Worm (Caenorhabditis elegans) whole organism, L3 larva: Measurements from ENCODE around the gene dpy-17.

Experiments used
- R02D3.7 ChIP-seq: fragments of 150-350 bp; optimal IDR thresholded peaks from 2 replicates; lab custom pipeline; 2014; ENCODE audit warnings: missing biosample characterization, missing genetic modification characterization
- ceh-16 ChIP-seq: sonication (generic microtip); optimal IDR thresholded peaks from 2 replicates; lab custom pipeline; 2017; ENCODE audit warnings: missing biosample characterization, missing genetic modification characterization
- ceh-28 ChIP-seq: fragments of 150-350 bp; optimal IDR thresholded peaks from 2 replicates; lab custom pipeline; 2014; ENCODE audit warnings: missing biosample characterization, missing genetic modification reagents, missing genetic modification characterization
- ceh-82 ChIP-seq: fragments of 150-350 bp; optimal IDR thresholded peaks from 2 replicates; lab custom pipeline; 2014; ENCODE audit warnings: missing biosample characterization, missing genetic modification characterization
- ceh-9 ChIP-seq: sonication (generic microtip); optimal IDR thresholded peaks from 2 replicates; lab custom pipeline; 2018; ENCODE audit warnings: missing biosample characterization, missing genetic modification characterization
- daf-12 ChIP-seq: fragments of 150-350 bp; optimal IDR thresholded peaks from 2 replicates; lab custom pipeline; 2014; ENCODE audit warnings: missing biosample characterization, missing genetic modification reagents, missing genetic modification characterization
- elt-1 ChIP-seq: fragments of 150-350 bp; optimal IDR thresholded peaks from 2 replicates; lab custom pipeline; 2014; ENCODE audit warnings: missing biosample characterization, missing genetic modification characterization
- elt-2 ChIP-seq: sonication (generic microtip); optimal IDR thresholded peaks from 2 replicates; lab custom pipeline; 2016; ENCODE audit warnings: missing genetic modification reagents, mild to moderate bottlenecking, missing genetic modification characterization, missing compliant biosample characterization
- elt-3 ChIP-seq, 3 experiments: fragments of 150-350 bp in 1 of 3; sonication (generic microtip) in 2 of 3; optimal IDR thresholded peaks; 2 replicates in 2 of 3; 4 replicates in 1 of 3; lab custom pipeline; 2014 to 2017; ENCODE audit warnings: missing biosample characterization in 3 of 3, missing genetic modification characterization in 3 of 3
- eor-1 ChIP-seq, 2 experiments: fragments of 150-350 bp; optimal IDR thresholded peaks; 2 replicates each; lab custom pipeline; 2014 to 2018; ENCODE audit warnings: missing biosample characterization in 2 of 2, missing genetic modification characterization in 2 of 2
- fkh-10 ChIP-seq: sonication (generic microtip); optimal IDR thresholded peaks from 2 replicates; lab custom pipeline; 2017; ENCODE audit warnings: missing biosample characterization, missing genetic modification reagents, missing genetic modification characterization
- lin-15B ChIP-seq: fragments of 150-350 bp; optimal IDR thresholded peaks from 2 replicates; lab custom pipeline; 2014; ENCODE audit warnings: missing biosample characterization, missing genetic modification characterization
- lsy-12 ChIP-seq: sonication (generic microtip); optimal IDR thresholded peaks from 2 replicates; lab custom pipeline; 2016; ENCODE audit warnings: mild to moderate bottlenecking, missing genetic modification characterization, missing compliant biosample characterization
- mdl-1 ChIP-seq: fragments of 150-350 bp; optimal IDR thresholded peaks from 2 replicates; lab custom pipeline; 2014; ENCODE audit warnings: missing biosample characterization, missing genetic modification characterization
- nfya-1 ChIP-seq: sonication (generic microtip); optimal IDR thresholded peaks from 2 replicates; lab custom pipeline; 2017; ENCODE audit warnings: missing genetic modification characterization, mild to moderate bottlenecking, missing compliant biosample characterization, antibody characterized with exemption, moderate library complexity; ENCODE audit not compliant: insufficient read depth
- nhr-11 ChIP-seq: fragments of 150-350 bp; optimal IDR thresholded peaks from 2 replicates; lab custom pipeline; 2014; ENCODE audit warnings: missing biosample characterization, missing genetic modification characterization
- nhr-237 ChIP-seq: fragments of 150-350 bp; optimal IDR thresholded peaks from 2 replicates; lab custom pipeline; 2014; ENCODE audit warnings: missing biosample characterization, missing genetic modification characterization
- nhr-25 ChIP-seq: sonication (generic microtip); optimal IDR thresholded peaks from 2 replicates; lab custom pipeline; 2017; ENCODE audit warnings: missing biosample characterization, missing genetic modification characterization
- nhr-28 ChIP-seq: fragments of 150-350 bp; optimal IDR thresholded peaks from 2 replicates; lab custom pipeline; 2014; ENCODE audit warnings: missing biosample characterization, missing genetic modification characterization
- nhr-43 ChIP-seq: sonication (generic microtip); optimal IDR thresholded peaks from 2 replicates; lab custom pipeline; 2016; ENCODE audit warnings: mild to moderate bottlenecking, missing genetic modification characterization, missing compliant biosample characterization; ENCODE audit not compliant: poor library complexity, severe bottlenecking
- pha-4 ChIP-seq: fragments of 150-350 bp; optimal IDR thresholded peaks from 2 replicates; lab custom pipeline; 2014; ENCODE audit warnings: missing biosample characterization, missing genetic modification reagents, missing genetic modification characterization
- pqm-1 ChIP-seq: fragments of 150-350 bp; optimal IDR thresholded peaks from 2 replicates; lab custom pipeline; 2017; ENCODE audit warnings: missing biosample characterization, missing genetic modification characterization, inconsistent platforms
- sea-2 ChIP-seq: fragments of 150-350 bp; sonication (generic microtip); optimal IDR thresholded peaks from 4 replicates; lab custom pipeline; 2014; ENCODE audit warnings: missing biosample characterization, missing genetic modification reagents, missing genetic modification characterization
- skn-1 ChIP-seq: fragments of 150-350 bp; optimal IDR thresholded peaks from 2 replicates; lab custom pipeline; 2014; ENCODE audit warnings: missing biosample characterization, missing genetic modification characterization
- snpc-4 ChIP-seq: fragments of 150-350 bp; optimal IDR thresholded peaks from 2 replicates; lab custom pipeline; 2014; ENCODE audit warnings: missing biosample characterization, missing genetic modification characterization
- unc-39 ChIP-seq: sonication (generic microtip); optimal IDR thresholded peaks from 4 replicates; lab custom pipeline; 2017; ENCODE audit warnings: missing biosample characterization, missing genetic modification characterization
- zag-1 ChIP-seq: fragments of 150-350 bp; optimal IDR thresholded peaks from 2 replicates; lab custom pipeline; 2014; ENCODE audit warnings: missing biosample characterization, missing genetic modification characterization
- ztf-4 ChIP-seq: fragments of 150-350 bp; optimal IDR thresholded peaks from 2 replicates; lab custom pipeline; 2014; ENCODE audit warnings: missing biosample characterization, missing genetic modification characterization

Gene dpy-17

DNA sequence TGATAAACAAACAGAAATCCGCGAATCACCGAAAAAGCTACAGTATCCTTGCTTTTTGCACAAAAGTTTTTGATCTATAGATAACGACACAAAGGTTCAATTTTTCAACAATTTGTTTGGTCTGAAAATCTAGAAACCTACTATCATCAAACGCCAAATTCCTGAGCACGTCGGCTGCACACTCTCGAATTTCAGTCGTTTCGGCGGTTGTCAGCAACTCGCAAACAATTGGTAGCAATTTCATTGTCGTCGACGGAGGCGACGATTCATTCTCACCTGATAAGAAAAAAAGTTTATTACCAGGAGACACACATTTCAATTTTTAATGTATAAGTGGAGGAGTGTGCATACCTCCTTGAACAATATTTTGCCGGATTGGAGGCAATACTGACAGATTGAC lies 38.7 kb downstream of the dpy-17 start:
- TF ChIP-seq sea-2, result no peak
- peak; percentile 70 for TF ChIP-seq elt-2 (tag; lab: Kevin White, UChicago)

DNA sequence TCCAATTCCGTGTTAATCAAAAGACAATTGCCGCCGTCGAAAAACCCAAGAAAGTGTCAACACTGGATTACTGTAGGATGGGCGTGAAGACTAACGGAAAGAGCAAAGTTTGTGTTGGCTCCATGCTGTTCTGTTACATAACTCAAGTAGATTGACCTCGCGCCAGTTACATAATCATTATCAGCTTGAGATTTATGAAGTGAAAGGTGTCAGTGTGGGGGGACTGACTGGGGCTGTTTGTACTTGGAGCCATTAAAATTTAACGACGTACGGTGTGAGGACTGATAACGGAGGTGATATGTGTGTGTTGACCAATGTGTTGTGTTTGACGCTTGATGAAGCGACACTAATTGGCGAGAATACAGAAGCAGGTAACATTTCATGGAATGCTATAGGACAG lies 39.6 kb downstream of the dpy-17 start:
- TF ChIP-seq ceh-28 (tag; lab: Kevin White, UChicago), result no peak
- no peak for TF ChIP-seq R02D3.7
- peak; percentile 88 for TF ChIP-seq elt-2 (tag; lab: Kevin White, UChicago)
- TF ChIP-seq fkh-10 (GFP tag; lab: Kevin White, UChicago), result no peak
- peak; percentile 57 for TF ChIP-seq pqm-1

DNA sequence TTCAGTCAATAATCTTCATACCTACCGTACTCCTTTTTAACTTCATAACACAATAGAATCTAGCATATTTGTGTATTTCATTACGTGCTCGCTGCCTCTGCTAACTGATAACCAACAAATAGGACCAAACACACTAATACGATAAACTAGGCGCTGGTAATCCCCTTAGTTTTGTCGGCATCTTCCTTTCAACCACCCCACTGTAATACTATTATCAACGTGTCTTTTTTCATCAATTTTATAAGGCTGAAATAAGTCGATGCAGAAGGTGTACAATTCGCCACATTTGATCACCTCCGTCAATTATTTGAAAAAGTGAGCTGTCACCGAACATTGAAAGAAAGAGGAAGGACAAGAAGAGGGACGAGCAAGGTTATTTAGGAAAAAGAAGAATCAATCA lies 40.3 kb downstream of the dpy-17 start:
- no peak for TF ChIP-seq nhr-237 (tag; lab: Kevin White, UChicago)
- peak; percentile 52 for TF ChIP-seq elt-2 (tag; lab: Kevin White, UChicago)
- TF ChIP-seq lin-15B (tag; lab: Kevin White, UChicago), result no peak
- TF ChIP-seq zag-1, result no peak
- TF ChIP-seq, all 47 proteins: peak for 1

DNA sequence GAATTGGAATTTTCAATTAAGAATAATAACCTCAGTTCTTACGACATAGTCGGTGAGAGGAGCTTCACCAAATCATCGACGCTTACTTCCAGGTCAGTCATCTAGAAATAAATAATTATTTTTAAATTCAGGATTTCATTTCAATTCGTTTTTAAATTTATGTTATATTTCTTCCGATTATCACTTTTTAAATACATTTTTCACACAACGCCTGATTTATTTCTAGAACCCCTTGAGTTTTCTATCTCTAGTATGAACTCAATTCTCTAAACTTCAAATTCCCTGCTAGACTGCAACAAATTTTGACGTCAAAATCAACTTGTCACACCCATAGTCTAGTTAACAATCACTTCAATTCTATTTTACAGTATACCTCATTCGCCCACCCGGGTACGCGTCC lies 42.3 kb downstream of the dpy-17 start, which contains the start of gene Y54H5A.2:
TSS of gene Y54H5A.2 (minus strand) at position 101 of the 400 bp plus-strand sequence.
- no peak for TF ChIP-seq eor-1 (tag; optimal IDR thresholded peaks at IDR 0.05; lab: Kevin White, UChicago)
- TF ChIP-seq lsy-12 (tag; lab: Kevin White, UChicago), result no peak
- no peak for TF ChIP-seq daf-12 (tag; lab: Kevin White, UChicago)
- TF ChIP-seq snpc-4, result no peak
- TF ChIP-seq sea-2, result no peak
- TF ChIP-seq elt-3 (tag; optimal IDR thresholded peaks at IDR 0.05; lab: Kevin White, UChicago), result no peak
- no peak for TF ChIP-seq zag-1
- TF ChIP-seq nhr-43 (tag; lab: Kevin White, UChicago), result no peak

DNA sequence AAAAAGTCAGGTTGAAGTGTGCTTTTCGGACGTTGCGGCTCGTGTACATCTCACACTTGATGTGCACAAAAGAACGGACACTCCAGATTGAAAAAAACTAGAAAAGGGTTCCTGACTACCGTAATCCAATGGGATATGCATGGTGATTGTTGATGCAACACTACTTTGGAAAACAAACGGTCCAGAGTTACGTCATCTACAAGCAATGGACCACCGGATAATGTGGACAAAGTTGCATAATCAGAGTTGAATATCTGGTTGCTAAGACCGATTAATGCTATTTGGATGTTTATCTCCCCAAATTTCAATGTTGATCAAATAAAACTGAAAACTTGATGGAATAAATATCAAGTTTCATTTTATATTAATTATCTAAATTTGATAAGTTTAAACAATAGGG lies 42.9 kb downstream of the dpy-17 start:
- TF ChIP-seq elt-2 (tag; lab: Kevin White, UChicago) (no peak), pqm-1 (no peak), nfya-1 (no peak), elt-1 (tag; lab: Kevin White, UChicago) (no peak), nhr-25 (tag; lab: Kevin White, UChicago) (no peak), nhr-28 (no peak), skn-1 (tag; lab: Kevin White, UChicago) (no peak), ceh-82 (tag; lab: Kevin White, UChicago) (no peak), mdl-1 (no peak)

DNA sequence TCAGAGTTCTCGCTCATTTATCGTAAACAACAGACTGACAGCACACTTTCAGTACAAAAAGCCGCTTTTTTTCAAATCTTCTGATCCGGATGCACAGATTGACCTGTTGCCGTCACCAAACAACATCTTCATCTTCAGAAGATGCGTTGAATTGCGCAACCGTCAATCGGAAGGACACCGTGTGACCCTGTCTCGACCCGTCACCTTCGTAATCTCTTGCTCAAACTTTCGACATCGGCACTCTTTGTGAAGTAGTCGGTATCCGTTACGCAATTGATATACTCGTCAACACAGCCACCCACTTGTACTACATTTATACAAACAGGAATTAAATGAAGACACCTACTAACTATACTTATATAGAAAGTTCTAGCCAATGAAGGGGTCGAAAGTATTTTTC lies 43.9 kb downstream of the dpy-17 start:
- TF ChIP-seq nhr-25 (tag; lab: Kevin White, UChicago) (no peak), nhr-11 (no peak), fkh-10 (GFP tag; lab: Kevin White, UChicago) (no peak), snpc-4 (no peak), ceh-82 (tag; lab: Kevin White, UChicago) (no peak), ceh-28 (tag; lab: Kevin White, UChicago) (no peak), lsy-12 (tag; lab: Kevin White, UChicago) (no peak), ztf-4 (tag; lab: Kevin White, UChicago) (no peak), R02D3.7 (no peak)

DNA sequence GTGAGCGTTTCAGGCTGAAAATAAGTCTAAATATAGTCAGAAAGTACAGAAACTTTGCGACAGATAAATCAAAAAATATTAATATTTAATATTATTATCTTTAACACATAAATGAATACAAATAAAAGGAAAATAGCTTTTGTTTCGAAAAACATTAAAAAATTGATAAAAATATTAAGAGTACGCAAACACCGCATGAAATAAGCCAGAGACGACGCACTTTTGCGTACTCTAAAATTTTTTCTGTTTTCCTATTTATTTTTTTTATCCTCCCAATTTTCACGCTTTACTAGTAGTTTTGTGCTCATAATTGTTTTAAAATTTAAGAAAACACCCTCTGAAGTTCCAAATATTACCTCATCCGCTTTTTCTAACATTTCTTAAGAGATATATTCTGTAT lies 46.0 kb downstream of the dpy-17 start, which contains the start of the genes rbm-42 and grwd-1:
TSS of gene rbm-42 (minus strand) at position 93 of the 400 bp plus-strand sequence.
TSS of gene grwd-1 (plus strand) at position 328 of the 400 bp plus-strand sequence.
- TF ChIP-seq lsy-12 (tag; lab: Kevin White, UChicago), result no peak
- TF ChIP-seq lin-15B (tag; lab: Kevin White, UChicago), result peak; percentile 26
- TF ChIP-seq pha-4 (tag; lab: Kevin White, UChicago), result peak; percentile 76
- no peak for TF ChIP-seq nhr-237 (tag; lab: Kevin White, UChicago)

DNA sequence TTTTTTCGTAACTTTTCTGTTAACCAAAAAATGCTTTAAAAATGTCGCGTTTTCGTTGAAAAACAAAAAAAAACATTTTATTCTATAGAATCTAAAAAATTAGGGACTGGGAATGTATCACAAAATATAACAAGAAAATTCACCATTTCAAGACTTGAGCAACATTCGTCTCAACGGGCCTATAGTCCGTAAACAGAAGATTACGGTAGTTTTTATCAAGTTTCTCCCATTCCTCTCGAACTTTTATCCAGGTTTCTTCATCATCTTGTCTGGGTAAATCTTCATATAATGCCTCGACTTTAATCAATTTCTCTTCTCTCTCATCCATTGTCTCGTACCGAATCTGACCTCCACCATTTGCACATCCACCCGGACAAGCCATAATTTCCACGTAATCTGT lies 48.3 kb downstream of the dpy-17 start:
- TF ChIP-seq unc-39 (tag; lab: Kevin White, UChicago) (no peak), R02D3.7 (no peak), ceh-16 (tag; lab: Kevin White, UChicago) (no peak), lin-15B (tag; lab: Kevin White, UChicago) (no peak), eor-1 (tag; optimal IDR thresholded peaks at IDR 0.05; lab: Kevin White, UChicago) (no peak), nfya-1 (no peak), ceh-9 (tag; lab: Kevin White, UChicago) (no peak), elt-3 (tag; optimal IDR thresholded peaks at IDR 0.05; lab: Kevin White, UChicago) (no peak), elt-1 (tag; lab: Kevin White, UChicago) (no peak)
- TF ChIP-seq, all 47 proteins: peak for 0
